Worm (Caenorhabditis elegans) whole organism, L1 larva: Measurements from ENCODE around the gene nhr-185.
A peak's percentile ranks its signal among the peaks of the same experiment; 100 is the strongest.

Experiments used
- C16A3.4 ChIP-seq: fragments of 150-350 bp; optimal IDR thresholded peaks from 2 replicates; lab custom pipeline; 2014; ENCODE audit warnings: missing biosample characterization, missing genetic modification characterization
- alr-1 ChIP-seq: fragments of 200-800 bp; sonication (Bioruptor generic); optimal IDR thresholded peaks from 2 replicates; lab custom pipeline; 2018; ENCODE audit warnings: borderline replicate concordance, mild to moderate bottlenecking, missing genetic modification characterization, missing compliant biosample characterization
- aly-2 ChIP-seq: fragments of 150-350 bp; optimal IDR thresholded peaks from 2 replicates; lab custom pipeline; 2014; ENCODE audit warnings: missing biosample characterization, missing genetic modification characterization
- ceh-82 ChIP-seq, 3 experiments: fragments of 150-350 bp in 1 of 3; sonication (generic microtip) in 2 of 3; optimal IDR thresholded peaks; 2 replicates each; lab custom pipeline; 2014 to 2017; ENCODE audit warnings: missing biosample characterization in 3 of 3, missing genetic modification characterization in 3 of 3
- ceh-88 ChIP-seq: fragments of 200-800 bp; sonication (Bioruptor generic); IDR thresholded peaks from 2 replicates; pipeline ENCODE4 v1.3.6; 2022; ENCODE audit warnings: missing genetic modification characterization, missing compliant biosample characterization
- ceh-90 ChIP-seq: sonication (generic microtip); optimal IDR thresholded peaks from 2 replicates; lab custom pipeline; 2016; ENCODE audit warnings: missing genetic modification characterization, missing compliant biosample characterization
- ces-1 ChIP-seq: fragments of 150-350 bp; optimal IDR thresholded peaks from 2 replicates; lab custom pipeline; 2014; ENCODE audit warnings: missing biosample characterization, missing genetic modification reagents, missing genetic modification characterization
- dsc-1 ChIP-seq: sonication (generic microtip); optimal IDR thresholded peaks from 2 replicates; lab custom pipeline; 2016; ENCODE audit warnings: mild to moderate bottlenecking, missing genetic modification characterization, missing compliant biosample characterization
- efl-1 ChIP-seq, 4 experiments: fragments of 150-350 bp; optimal IDR thresholded peaks in 3 of 4; peaks in 1 of 4; 1 replicate in 1 of 4; 2 replicates in 3 of 4; lab custom pipeline; 2014; ENCODE audit warnings: missing biosample characterization in 2 of 4, missing genetic modification characterization in 2 of 4, missing genetic modification reagents in 2 of 4
- efl-3 ChIP-seq: fragments of 200-800 bp; sonication (Bioruptor generic); optimal IDR thresholded peaks from 2 replicates; lab custom pipeline; 2018; ENCODE audit warnings: mild to moderate bottlenecking, missing genetic modification characterization, missing compliant biosample characterization
- elt-3 ChIP-seq, 6 experiments: fragments of 150-350 bp in 1 of 6; sonication (generic microtip); optimal IDR thresholded peaks; 2 replicates each; lab custom pipeline; 2017 to 2018; ENCODE audit warnings: missing biosample characterization in 6 of 6, missing genetic modification characterization in 6 of 6, inconsistent platforms in 1 of 6
- fkh-10 ChIP-seq: sonication (generic microtip); optimal IDR thresholded peaks from 2 replicates; lab custom pipeline; 2017; ENCODE audit warnings: missing biosample characterization, missing genetic modification reagents, missing genetic modification characterization
- fkh-4 ChIP-seq: sonication (generic microtip); optimal IDR thresholded peaks from 2 replicates; lab custom pipeline; 2016; ENCODE audit warnings: missing compliant biosample characterization, missing genetic modification characterization, borderline replicate concordance
- fkh-8 ChIP-seq: sonication (generic microtip); optimal IDR thresholded peaks from 2 replicates; lab custom pipeline; 2016; ENCODE audit warnings: mild to moderate bottlenecking, missing genetic modification characterization, missing compliant biosample characterization
- hlh-17 ChIP-seq: fragments of 200-800 bp; sonication (Bioruptor generic); optimal IDR thresholded peaks from 2 replicates; lab custom pipeline; 2018; ENCODE audit warnings: missing genetic modification characterization, mild to moderate bottlenecking, missing compliant biosample characterization, moderate library complexity, borderline replicate concordance
- hlh-4 ChIP-seq: sonication (generic microtip); optimal IDR thresholded peaks from 2 replicates; lab custom pipeline; 2016; ENCODE audit warnings: mild to moderate bottlenecking, missing genetic modification characterization, missing compliant biosample characterization
- hpl-2 ChIP-seq: fragments of 150-350 bp; optimal IDR thresholded peaks from 2 replicates; lab custom pipeline; 2014; ENCODE audit warnings: missing biosample characterization, missing genetic modification reagents, missing genetic modification characterization
- isw-1 ChIP-seq: fragments of 200-800 bp; sonication (Bioruptor generic); IDR thresholded peaks from 2 replicates; pipeline ENCODE4 v1.3.6; 2022; ENCODE audit warnings: missing genetic modification characterization, missing compliant biosample characterization
- lin-14 ChIP-seq: fragments of 200-800 bp; sonication (Bioruptor generic); optimal IDR thresholded peaks from 2 replicates; lab custom pipeline; 2018; ENCODE audit warnings: mild to moderate bottlenecking, missing genetic modification characterization, moderate library complexity, missing compliant biosample characterization
- lin-15B ChIP-seq: fragments of 150-350 bp; sonication (generic microtip); optimal IDR thresholded peaks from 3 replicates; lab custom pipeline; 2014; ENCODE audit warnings: missing biosample characterization, missing genetic modification characterization
- lin-35 ChIP-seq, 2 experiments: fragments of 150-350 bp; optimal IDR thresholded peaks; 2 replicates each; lab custom pipeline; 2014; ENCODE audit warnings: missing biosample characterization in 2 of 2, missing genetic modification characterization in 2 of 2, missing genetic modification reagents in 2 of 2
- lir-3 ChIP-seq: sonication (generic microtip); optimal IDR thresholded peaks from 2 replicates; lab custom pipeline; 2016; ENCODE audit warnings: mild to moderate bottlenecking, missing genetic modification characterization, moderate library complexity, missing compliant biosample characterization; ENCODE audit not compliant: poor library complexity
- lsy-2 ChIP-seq, 2 experiments: fragments of 150-350 bp; optimal IDR thresholded peaks; 2 replicates each; lab custom pipeline; 2014; ENCODE audit warnings: missing biosample characterization in 2 of 2, missing genetic modification characterization in 2 of 2
- mep-1 ChIP-seq: fragments of 150-350 bp; optimal IDR thresholded peaks from 2 replicates; lab custom pipeline; 2014; ENCODE audit warnings: missing biosample characterization, missing genetic modification characterization
- nhr-11 ChIP-seq: fragments of 150-350 bp; optimal IDR thresholded peaks from 2 replicates; lab custom pipeline; 2014; ENCODE audit warnings: missing biosample characterization, missing genetic modification characterization
- nhr-12 ChIP-seq: sonication (generic microtip); optimal IDR thresholded peaks from 2 replicates; lab custom pipeline; 2017; ENCODE audit warnings: missing biosample characterization, missing genetic modification characterization
- nhr-20 ChIP-seq: sonication (generic microtip); optimal IDR thresholded peaks from 2 replicates; lab custom pipeline; 2016; ENCODE audit warnings: mild to moderate bottlenecking, missing genetic modification characterization, missing compliant biosample characterization
- nhr-71 ChIP-seq: sonication (generic microtip); optimal IDR thresholded peaks from 2 replicates; lab custom pipeline; 2016; ENCODE audit warnings: mild to moderate bottlenecking, missing genetic modification characterization, moderate library complexity, missing compliant biosample characterization
- nhr-76 ChIP-seq: sonication (generic microtip); optimal IDR thresholded peaks from 2 replicates; lab custom pipeline; 2017; ENCODE audit warnings: missing biosample characterization, missing genetic modification characterization
- nhr-77 ChIP-seq: fragments of 150-350 bp; optimal IDR thresholded peaks from 2 replicates; lab custom pipeline; 2014; ENCODE audit warnings: missing biosample characterization, missing genetic modification characterization
- nhr-84 ChIP-seq: sonication (generic microtip); optimal IDR thresholded peaks from 2 replicates; lab custom pipeline; 2017; ENCODE audit warnings: missing biosample characterization, missing genetic modification characterization
- nhr-85 ChIP-seq: sonication (generic microtip); peaks from one replicate; lab custom pipeline; 2016; ENCODE audit warnings: missing genetic modification characterization, inconsistent platforms, missing compliant biosample characterization
- nhr-90 ChIP-seq: sonication (generic microtip); optimal IDR thresholded peaks from 2 replicates; lab custom pipeline; 2016; ENCODE audit warnings: mild to moderate bottlenecking, missing genetic modification characterization, missing compliant biosample characterization; ENCODE audit not compliant: poor library complexity
- pag-3 ChIP-seq: sonication (generic microtip); optimal IDR thresholded peaks from 2 replicates; lab custom pipeline; 2017; ENCODE audit warnings: missing genetic modification characterization, mild to moderate bottlenecking, missing compliant biosample characterization, antibody characterized with exemption, borderline replicate concordance; ENCODE audit not compliant: insufficient read depth
- rnt-1 ChIP-seq: sonication (generic microtip); optimal IDR thresholded peaks from 2 replicates; lab custom pipeline; 2016; ENCODE audit warnings: mild to moderate bottlenecking, missing genetic modification characterization, moderate library complexity, missing compliant biosample characterization
- skn-1 ChIP-seq: fragments of 150-350 bp; optimal IDR thresholded peaks from 2 replicates; lab custom pipeline; 2014; ENCODE audit warnings: missing biosample characterization, missing genetic modification characterization
- snu-23 ChIP-seq: sonication (generic microtip); optimal IDR thresholded peaks from 2 replicates; lab custom pipeline; 2016; ENCODE audit warnings: missing genetic modification characterization, missing compliant biosample characterization
- sptf-1 ChIP-seq: fragments of 150-350 bp; optimal IDR thresholded peaks from 2 replicates; lab custom pipeline; 2014; ENCODE audit warnings: missing biosample characterization, missing genetic modification characterization
- sup-37 ChIP-seq: fragments of 200-800 bp; sonication (Bioruptor generic); optimal IDR thresholded peaks from 2 replicates; lab custom pipeline; 2018; ENCODE audit warnings: mild to moderate bottlenecking, missing genetic modification characterization, missing compliant biosample characterization
- swsn-7 ChIP-seq: sonication (generic microtip); optimal IDR thresholded peaks from 2 replicates; lab custom pipeline; 2016; ENCODE audit warnings: missing genetic modification characterization, missing compliant biosample characterization
- tlp-1 ChIP-seq: fragments of 150-350 bp; optimal IDR thresholded peaks from 2 replicates; lab custom pipeline; 2014; ENCODE audit warnings: missing biosample characterization, missing genetic modification characterization
- unc-30 ChIP-seq: sonication (generic microtip); optimal IDR thresholded peaks from 2 replicates; lab custom pipeline; 2017; ENCODE audit warnings: missing biosample characterization, missing genetic modification characterization
- unc-98 ChIP-seq: fragments of 200-800 bp; sonication (Bioruptor generic); IDR thresholded peaks from 2 replicates; pipeline ENCODE4 v1.3.6; 2022; ENCODE audit warnings: missing genetic modification characterization, missing compliant biosample characterization
- zip-4 ChIP-seq: fragments of 200-800 bp; sonication (Bioruptor generic); optimal IDR thresholded peaks from 2 replicates; lab custom pipeline; 2018; ENCODE audit warnings: mild to moderate bottlenecking, missing genetic modification characterization, moderate library complexity, missing compliant biosample characterization
- ztf-11 ChIP-seq, 2 experiments: sonication (generic microtip); optimal IDR thresholded peaks; 2 replicates each; lab custom pipeline; 2016 to 2017; ENCODE audit warnings: missing genetic modification characterization in 2 of 2, missing biosample characterization in 1 of 2, missing compliant biosample characterization in 1 of 2

Gene nhr-185

DNA sequence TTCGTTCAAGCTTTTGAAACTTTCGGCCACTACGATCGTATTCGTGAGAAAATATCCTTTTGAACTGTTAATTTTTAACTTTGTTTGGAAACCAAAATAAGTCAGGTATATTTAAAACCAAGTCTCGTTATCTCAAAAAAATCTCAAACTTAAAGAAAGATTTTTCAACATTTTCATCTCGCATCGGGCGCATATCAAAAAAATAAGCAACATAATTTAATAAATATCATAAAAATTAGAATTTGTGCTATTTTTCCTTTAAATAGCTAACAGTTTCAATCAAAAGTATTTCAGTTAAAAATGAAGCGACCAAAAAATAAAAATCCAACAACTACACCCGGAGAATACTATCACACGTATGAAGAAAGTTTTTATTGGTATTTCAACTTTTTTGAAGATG lies 41.2 kb downstream of the nhr-185 start, which contains the start of gene srw-7:
Gene srw-7, plus strand, starts transcription at position 301 of the 400 bp plus-strand sequence.
- no peak for TF ChIP-seq hlh-4 (tag; lab: Kevin White, UChicago)
- TF ChIP-seq zip-4 (GFP tag; lab: Kevin White, UChicago), result no peak
- no peak for TF ChIP-seq ceh-90 (tag; lab: Kevin White, UChicago)
- TF ChIP-seq hpl-2, result no peak
- TF ChIP-seq nhr-76, result no peak
- TF ChIP-seq fkh-8 (tag; lab: Kevin White, UChicago), result no peak
- no peak for TF ChIP-seq nhr-85 (tag; lab: Kevin White, UChicago)
- no peak for TF ChIP-seq tlp-1
- TF ChIP-seq pag-3 (tag; lab: Kevin White, UChicago), result no peak
- no peak for TF ChIP-seq lsy-2 (tag; optimal IDR thresholded peaks at IDR 0.05; lab: Kevin White, UChicago)
- TF ChIP-seq ces-1 (GFP tag; lab: Kevin White, UChicago), result no peak
- no peak for TF ChIP-seq ztf-11 (tag; optimal IDR thresholded peaks at IDR 0.05; lab: Kevin White, UChicago)
- TF ChIP-seq elt-3 (tag; optimal IDR thresholded peaks at IDR 0.05; lab: Kevin White, UChicago), result no peak
- TF ChIP-seq swsn-7 (tag; lab: Kevin White, UChicago), result no peak
- TF ChIP-seq ceh-88 (GFP tag; lab: Robert Waterston, UW), result no peak
- TF ChIP-seq nhr-77, result no peak
- TF ChIP-seq hlh-17 (GFP tag; lab: Kevin White, UChicago), result no peak
- TF ChIP-seq lin-14, result no peak

DNA sequence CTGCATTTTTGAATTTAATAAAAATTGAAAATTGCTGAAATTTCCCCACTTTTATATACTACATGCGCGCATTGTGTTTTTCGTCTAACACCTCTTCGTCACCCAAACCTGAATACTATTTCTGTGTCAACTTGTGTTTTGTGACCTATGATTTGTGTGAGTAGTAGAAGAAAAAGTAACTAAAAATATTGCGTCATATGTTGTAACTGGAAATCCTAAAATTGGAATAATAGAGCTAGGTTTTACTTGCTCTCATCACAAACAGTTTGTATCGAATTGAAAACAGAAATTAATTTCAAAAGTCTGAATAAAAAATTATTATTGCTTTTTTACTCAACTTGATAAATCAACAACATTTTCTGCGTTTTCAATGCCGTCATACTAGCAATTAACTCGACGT lies 41.7 kb downstream of the nhr-185 start, which contains the start of gene R08F11.4:
Gene R08F11.4, minus strand, starts transcription at position 29 of the 400 bp plus-strand sequence.
- TF ChIP-seq nhr-90 (tag; lab: Kevin White, UChicago) (peak; percentile 9), ztf-11 (tag; optimal IDR thresholded peaks at IDR 0.05; lab: Kevin White, UChicago) (no peak), nhr-85 (tag; lab: Kevin White, UChicago) (peak; percentile 64), lin-14 (peak; percentile 29), nhr-20 (tag; lab: Kevin White, UChicago) (peak; percentile 31), snu-23 (GFP tag; lab: Kevin White, UChicago) (peak; percentile 9), skn-1 (peak; percentile 13), sptf-1 (tag; lab: Kevin White, UChicago) (no peak), nhr-71 (tag; lab: Kevin White, UChicago) (peak; percentile 26), sup-37 (no peak)
- TF ChIP-seq, all 84 proteins: peak for 7

ce11 chrV:3803343-3803742 lies 43.8 kb downstream of the nhr-185 start, which contains the start of gene cyp-33C8:
Gene cyp-33C8, minus strand, starts transcription at chrV:3803542.
- TF ChIP-seq aly-2 (tag; lab: Kevin White, UChicago) (no peak), unc-30 (no peak), lin-15B (no peak), hpl-2 (peak; percentile 33), fkh-8 (tag; lab: Kevin White, UChicago) (peak; percentile 41), rnt-1 (tag; lab: Kevin White, UChicago) (peak; percentile 89), fkh-4 (tag; lab: Kevin White, UChicago) (no peak), lin-14 (peak; percentile 66), nhr-12 (no peak), zip-4 (GFP tag; lab: Kevin White, UChicago) (peak; percentile 59), lin-35 (GFP tag; optimal IDR thresholded peaks at IDR 0.05; lab: Kevin White, UChicago) (peak in 1 of 2 experiments; percentile 43), isw-1 (GFP tag; lab: Robert Waterston, UW) (0 out of 2 replicates have a peak, but pooled peaks have one; percentile 6), skn-1 (peak; percentile 73), alr-1 (tag; lab: Kevin White, UChicago) (no peak), elt-3 (tag; optimal IDR thresholded peaks at IDR 0.05; lab: Kevin White, UChicago) (no peak), lsy-2 (tag; optimal IDR thresholded peaks at IDR 0.05; lab: Kevin White, UChicago) (no peak), nhr-71 (tag; lab: Kevin White, UChicago) (peak; percentile 67), nhr-84 (tag; lab: Kevin White, UChicago) (no peak), dsc-1 (no peak), C16A3.4 (tag; lab: Kevin White, UChicago) (peak; percentile 22), nhr-11 (tag; lab: Kevin White, UChicago) (peak; percentile 47), nhr-90 (tag; lab: Kevin White, UChicago) (no peak), mep-1 (tag; lab: Kevin White, UChicago) (peak; percentile 11), nhr-85 (tag; lab: Kevin White, UChicago) (peak; percentile 22), ceh-82 (tag; optimal IDR thresholded peaks at IDR 0.05; lab: Kevin White, UChicago) (peak in 2 of 3 experiments; percentile 46 to 51), lir-3 (tag; lab: Kevin White, UChicago) (no peak), efl-3 (GFP tag; lab: Kevin White, UChicago) (no peak), pag-3 (tag; lab: Kevin White, UChicago) (no peak), efl-1 (optimal IDR thresholded peaks at IDR 0.05; lab: Kevin White, UChicago) (peak; percentile 36 to 62), efl-1 (GFP tag; optimal IDR thresholded peaks at IDR 0.05 in 1 of 2; lab: Kevin White, UChicago) (peak; percentile 22 to 94), fkh-10 (GFP tag; lab: Kevin White, UChicago) (no peak), unc-98 (GFP tag; lab: Robert Waterston, UW) (no peak)
